Worm (Caenorhabditis elegans) whole organism, midembryonic: ENCODE measurements around the gene zif-1.

ENCODE experiments used
- cog-1 ChIP-seq: sonication (generic microtip); optimal IDR thresholded peaks from 2 replicates; lab custom pipeline; 2016; ENCODE audit warnings: missing genetic modification characterization, missing compliant biosample characterization
- flt-1 ChIP-seq: fragments of 200-800 bp; sonication (Bioruptor generic); IDR thresholded peaks from 2 replicates; pipeline ENCODE4 v1.3.6; 2022; ENCODE audit warnings: missing genetic modification characterization, missing compliant biosample characterization
- med-1 ChIP-seq: sonication (generic microtip); optimal IDR thresholded peaks from 2 replicates; lab custom pipeline; 2017; ENCODE audit warnings: missing genetic modification characterization, mild to moderate bottlenecking, missing compliant biosample characterization, antibody characterized with exemption, missing genetic modification reagents; ENCODE audit not compliant: insufficient read depth
- tab-1 ChIP-seq: fragments of 200-800 bp; sonication (Bioruptor generic); IDR thresholded peaks from 2 replicates; pipeline ENCODE4 v1.3.6; 2022; ENCODE audit warnings: missing genetic modification characterization, missing compliant biosample characterization
- ztf-23 ChIP-seq: fragments of 200-800 bp; sonication (Bioruptor generic); IDR thresholded peaks from 2 replicates; pipeline ENCODE4 v1.3.6; 2022; ENCODE audit warnings: missing genetic modification reagents, missing genetic modification characterization, missing compliant biosample characterization

ce11 chrIII:9030818-9031217 lies 28.2 kb downstream of the zif-1 start:
- TF ChIP-seq flt-1 (GFP tag; lab: Robert Waterston, UW), result no peak
- TF ChIP-seq cog-1 (tag; lab: Kevin White, UChicago), result no peak
- no peak for TF ChIP-seq tab-1
- TF ChIP-seq med-1 (GFP tag; lab: Kevin White, UChicago), result no peak
- TF ChIP-seq ztf-23 (GFP tag; lab: Robert Waterston, UW), result no peak
